Worm (Caenorhabditis elegans) whole organism, L1 larva: ENCODE data around the gene K05F1.1.

Experiments used
- C04F5.9 ChIP-seq: sonication (generic microtip); optimal IDR thresholded peaks from 2 replicates; lab custom pipeline; 2016; ENCODE audit warnings: missing genetic modification characterization, missing compliant biosample characterization
- C34B4.2 ChIP-seq: sonication (generic microtip); optimal IDR thresholded peaks from 2 replicates; lab custom pipeline; 2017; ENCODE audit warnings: mild to moderate bottlenecking, missing genetic modification characterization, missing compliant biosample characterization
- F16B12.6 ChIP-seq: fragments of 150-350 bp; optimal IDR thresholded peaks from 2 replicates; lab custom pipeline; 2014; ENCODE audit warnings: missing biosample characterization, missing genetic modification characterization
- alr-1 ChIP-seq: fragments of 200-800 bp; sonication (Bioruptor generic); optimal IDR thresholded peaks from 2 replicates; lab custom pipeline; 2018; ENCODE audit warnings: borderline replicate concordance, mild to moderate bottlenecking, missing genetic modification characterization, missing compliant biosample characterization
- ama-1 ChIP-seq: fragments of 150-350 bp; optimal IDR thresholded peaks from 2 replicates; lab custom pipeline; 2014
- ces-1 ChIP-seq: fragments of 150-350 bp; optimal IDR thresholded peaks from 2 replicates; lab custom pipeline; 2014; ENCODE audit warnings: missing biosample characterization, missing genetic modification reagents, missing genetic modification characterization
- dpl-1 ChIP-seq, 3 experiments: fragments of 150-350 bp in 2 of 3; sonication (generic microtip) in 1 of 3; optimal IDR thresholded peaks; 2 replicates each; lab custom pipeline; 2014 to 2017; ENCODE audit warnings: missing biosample characterization in 3 of 3, missing genetic modification characterization in 3 of 3, missing genetic modification reagents in 3 of 3
- dsc-1 ChIP-seq: sonication (generic microtip); optimal IDR thresholded peaks from 2 replicates; lab custom pipeline; 2016; ENCODE audit warnings: mild to moderate bottlenecking, missing genetic modification characterization, missing compliant biosample characterization
- efl-3 ChIP-seq: fragments of 200-800 bp; sonication (Bioruptor generic); optimal IDR thresholded peaks from 2 replicates; lab custom pipeline; 2018; ENCODE audit warnings: mild to moderate bottlenecking, missing genetic modification characterization, missing compliant biosample characterization
- egl-13 ChIP-seq: sonication (generic microtip); optimal IDR thresholded peaks from 2 replicates; lab custom pipeline; 2016; ENCODE audit warnings: missing genotype, missing genetic modification reagents, missing genetic modification characterization, missing compliant biosample characterization
- egl-27 ChIP-seq, 2 experiments: fragments of 150-350 bp in 1 of 2; sonication (generic microtip); optimal IDR thresholded peaks; 3 replicates each; lab custom pipeline; 2017 to 2018; ENCODE audit warnings: missing biosample characterization in 2 of 2, missing genetic modification characterization in 2 of 2, missing genetic modification reagents in 2 of 2
- elt-3 ChIP-seq, 6 experiments: fragments of 150-350 bp in 1 of 6; sonication (generic microtip); optimal IDR thresholded peaks; 2 replicates each; lab custom pipeline; 2017 to 2018; ENCODE audit warnings: missing biosample characterization in 6 of 6, missing genetic modification characterization in 6 of 6, inconsistent platforms in 1 of 6
- ets-5 ChIP-seq: fragments of 200-800 bp; sonication (Bioruptor generic); IDR thresholded peaks from 2 replicates; pipeline ENCODE4 v1.3.6; 2022; ENCODE audit warnings: missing genetic modification characterization, missing compliant biosample characterization
- fkh-4 ChIP-seq: sonication (generic microtip); optimal IDR thresholded peaks from 2 replicates; lab custom pipeline; 2016; ENCODE audit warnings: missing compliant biosample characterization, missing genetic modification characterization, borderline replicate concordance
- grh-1 ChIP-seq: fragments of 200-800 bp; sonication (Bioruptor generic); IDR thresholded peaks from 2 replicates; pipeline ENCODE4 v1.3.6; 2022; ENCODE audit warnings: missing genetic modification reagents, missing genetic modification characterization, missing compliant biosample characterization
- irx-1 ChIP-seq: sonication (generic microtip); optimal IDR thresholded peaks from 2 replicates; lab custom pipeline; 2016; ENCODE audit warnings: missing genetic modification characterization, missing compliant biosample characterization
- jun-1 ChIP-seq: fragments of 150-350 bp; optimal IDR thresholded peaks from 2 replicates; lab custom pipeline; 2014; ENCODE audit warnings: missing biosample characterization, missing genetic modification reagents, missing genetic modification characterization
- lin-13 ChIP-seq: fragments of 150-350 bp; optimal IDR thresholded peaks from 2 replicates; lab custom pipeline; 2014; ENCODE audit warnings: missing biosample characterization, missing genetic modification reagents, missing genetic modification characterization
- lin-39 ChIP-seq: fragments of 150-350 bp; optimal IDR thresholded peaks from 2 replicates; lab custom pipeline; 2014; ENCODE audit warnings: missing biosample characterization, missing genetic modification reagents, missing genetic modification characterization
- lir-3 ChIP-seq: sonication (generic microtip); optimal IDR thresholded peaks from 2 replicates; lab custom pipeline; 2016; ENCODE audit warnings: mild to moderate bottlenecking, missing genetic modification characterization, moderate library complexity, missing compliant biosample characterization; ENCODE audit not compliant: poor library complexity
- nhr-11 ChIP-seq: fragments of 150-350 bp; optimal IDR thresholded peaks from 2 replicates; lab custom pipeline; 2014; ENCODE audit warnings: missing biosample characterization, missing genetic modification characterization
- nhr-28 ChIP-seq: fragments of 150-350 bp; optimal IDR thresholded peaks from 2 replicates; lab custom pipeline; 2014; ENCODE audit warnings: missing biosample characterization, missing genetic modification characterization
- nhr-47 ChIP-seq: sonication (generic microtip); optimal IDR thresholded peaks from 2 replicates; lab custom pipeline; 2016; ENCODE audit warnings: mild to moderate bottlenecking, missing genetic modification characterization, moderate library complexity, missing compliant biosample characterization
- nhr-77 ChIP-seq: fragments of 150-350 bp; optimal IDR thresholded peaks from 2 replicates; lab custom pipeline; 2014; ENCODE audit warnings: missing biosample characterization, missing genetic modification characterization
- nhr-90 ChIP-seq: sonication (generic microtip); optimal IDR thresholded peaks from 2 replicates; lab custom pipeline; 2016; ENCODE audit warnings: mild to moderate bottlenecking, missing genetic modification characterization, missing compliant biosample characterization; ENCODE audit not compliant: poor library complexity
- pag-3 ChIP-seq: sonication (generic microtip); optimal IDR thresholded peaks from 2 replicates; lab custom pipeline; 2017; ENCODE audit warnings: missing genetic modification characterization, mild to moderate bottlenecking, missing compliant biosample characterization, antibody characterized with exemption, borderline replicate concordance; ENCODE audit not compliant: insufficient read depth
- pax-3 ChIP-seq: fragments of 200-800 bp; sonication (Bioruptor generic); optimal IDR thresholded peaks from 2 replicates; lab custom pipeline; 2018; ENCODE audit warnings: mild to moderate bottlenecking, missing genetic modification characterization, moderate library complexity, missing compliant biosample characterization
- pqm-1 ChIP-seq: sonication (generic microtip); optimal IDR thresholded peaks from 3 replicates; lab custom pipeline; 2017; ENCODE audit warnings: missing biosample characterization, missing genetic modification characterization
- snu-23 ChIP-seq: sonication (generic microtip); optimal IDR thresholded peaks from 2 replicates; lab custom pipeline; 2016; ENCODE audit warnings: missing genetic modification characterization, missing compliant biosample characterization
- sox-4 ChIP-seq: sonication (generic microtip); optimal IDR thresholded peaks from 2 replicates; lab custom pipeline; 2016; ENCODE audit warnings: missing genetic modification characterization, missing compliant biosample characterization
- sptf-1 ChIP-seq: fragments of 150-350 bp; optimal IDR thresholded peaks from 2 replicates; lab custom pipeline; 2014; ENCODE audit warnings: missing biosample characterization, missing genetic modification characterization
- swsn-7 ChIP-seq: sonication (generic microtip); optimal IDR thresholded peaks from 2 replicates; lab custom pipeline; 2016; ENCODE audit warnings: missing genetic modification characterization, missing compliant biosample characterization
- tlp-1 ChIP-seq: fragments of 150-350 bp; optimal IDR thresholded peaks from 2 replicates; lab custom pipeline; 2014; ENCODE audit warnings: missing biosample characterization, missing genetic modification characterization
- unc-30 ChIP-seq: sonication (generic microtip); optimal IDR thresholded peaks from 2 replicates; lab custom pipeline; 2017; ENCODE audit warnings: missing biosample characterization, missing genetic modification characterization
- unc-62 ChIP-seq: fragments of 150-350 bp; optimal IDR thresholded peaks from 2 replicates; lab custom pipeline; 2014; ENCODE audit warnings: missing biosample characterization, missing genetic modification reagents, missing genetic modification characterization
- vab-15 ChIP-seq: sonication (generic microtip); optimal IDR thresholded peaks from 2 replicates; lab custom pipeline; 2017; ENCODE audit warnings: missing genotype, mild to moderate bottlenecking, missing genetic modification characterization, missing compliant biosample characterization
- xbp-1 ChIP-seq: sonication (generic microtip); optimal IDR thresholded peaks from 2 replicates; lab custom pipeline; 2016; ENCODE audit warnings: missing genetic modification characterization, missing compliant biosample characterization
- zip-4 ChIP-seq: fragments of 200-800 bp; sonication (Bioruptor generic); optimal IDR thresholded peaks from 2 replicates; lab custom pipeline; 2018; ENCODE audit warnings: mild to moderate bottlenecking, missing genetic modification characterization, moderate library complexity, missing compliant biosample characterization
- ztf-11 ChIP-seq, 2 experiments: sonication (generic microtip); optimal IDR thresholded peaks; 2 replicates each; lab custom pipeline; 2016 to 2017; ENCODE audit warnings: missing genetic modification characterization in 2 of 2, missing biosample characterization in 1 of 2, missing compliant biosample characterization in 1 of 2
- ztf-4 ChIP-seq: fragments of 150-350 bp; optimal IDR thresholded peaks from 2 replicates; lab custom pipeline; 2014; ENCODE audit warnings: missing biosample characterization, missing genetic modification characterization

The K05F1.1 gene

ce11 chrII:5779866-5780265 lies 21.3 kb upstream of the K05F1.1 start (continued):
- TF ChIP-seq fkh-4 (tag; lab: Kevin White, UChicago) (no peak), F16B12.6 (tag; lab: Kevin White, UChicago) (no peak), ets-5 (GFP tag; lab: Robert Waterston, UW) (no peak), elt-3 (tag; optimal IDR thresholded peaks at IDR 0.05; lab: Kevin White, UChicago) (no peak), swsn-7 (peak; percentile 38), lir-3 (no peak), C04F5.9 (tag; lab: Kevin White, UChicago) (no peak), tlp-1 (tag; lab: Kevin White, UChicago) (no peak), egl-27 (tag; optimal IDR thresholded peaks at IDR 0.05; lab: Kevin White, UChicago) (no peak), unc-30 (tag; lab: Kevin White, UChicago) (no peak), nhr-47 (tag; lab: Kevin White, UChicago) (peak; percentile 51), grh-1 (GFP tag; lab: Robert Waterston, UW) (no peak), nhr-77 (tag; lab: Kevin White, UChicago) (no peak), nhr-90 (tag; lab: Kevin White, UChicago) (no peak), irx-1 (tag; lab: Kevin White, UChicago) (no peak), dsc-1 (tag; lab: Kevin White, UChicago) (no peak), pax-3 (tag; lab: Kevin White, UChicago) (no peak), nhr-11 (tag; lab: Kevin White, UChicago) (no peak), alr-1 (tag; lab: Kevin White, UChicago) (no peak), snu-23 (GFP tag; lab: Kevin White, UChicago) (peak; percentile 48), unc-62 (GFP tag; lab: Kevin White, UChicago) (no peak), jun-1 (tag; lab: Kevin White, UChicago) (no peak), dpl-1 (GFP tag; optimal IDR thresholded peaks at IDR 0.05; lab: Kevin White, UChicago) (peak in 1 of 3 experiments; percentile 3), egl-13 (tag; lab: Kevin White, UChicago) (no peak), C34B4.2 (tag; lab: Kevin White, UChicago) (no peak), nhr-28 (no peak), efl-3 (GFP tag; lab: Kevin White, UChicago) (no peak), pag-3 (tag; lab: Kevin White, UChicago) (no peak), ama-1 (no peak), zip-4 (GFP tag; lab: Kevin White, UChicago) (no peak), ztf-4 (tag; lab: Kevin White, UChicago) (no peak), ztf-11 (tag; optimal IDR thresholded peaks at IDR 0.05; lab: Kevin White, UChicago) (no peak), ces-1 (GFP tag; lab: Kevin White, UChicago) (no peak), xbp-1 (tag; lab: Kevin White, UChicago) (peak; percentile 31), pqm-1 (tag; lab: Kevin White, UChicago) (no peak), sox-4 (tag; lab: Kevin White, UChicago) (no peak), lin-13 (GFP tag; lab: Kevin White, UChicago) (no peak), lin-39 (tag; lab: Kevin White, UChicago) (no peak), sptf-1 (tag; lab: Kevin White, UChicago) (no peak), vab-15 (no peak)
- TF ChIP-seq, all 84 proteins: peak for 20
